Fruit fly (Drosophila melanogaster): ENCODE data around the gene Jhbp15.

Jhbp15 gene

dm6 chr3R:21073141-21073540 is 22.4 kb upstream of the Jhbp15 start, which contains the start of gene r-l (continued):
- TF ChIP-seq CG12299 (tag; optimal IDR thresholded peaks at IDR 0.05) (no peak), ham (GFP tag; IDR thresholded peaks at IDR 0.05) (no peak), CG6689 (GFP tag; IDR thresholded peaks at IDR 0.05) (no peak), CG12155 (GFP tag; optimal IDR thresholded peaks at IDR 0.05) (no peak), CG6854 (GFP tag; optimal IDR thresholded peaks at IDR 0.05) (no peak), ara (GFP tag; IDR thresholded peaks at IDR 0.05) (no peak), fru (optimal IDR thresholded peaks at IDR 0.05) (no peak), Fer1 (GFP tag; optimal IDR thresholded peaks at IDR 0.05) (peak; percentile 27), CG6683 (GFP tag; optimal IDR thresholded peaks at IDR 0.05) (no peak), Meics (GFP tag; optimal IDR thresholded peaks at IDR 0.05) (no peak), lmd (GFP tag; IDR thresholded peaks at IDR 0.05) (no peak), CG18764 (GFP tag; optimal IDR thresholded peaks at IDR 0.05) (no peak), Atf3 (GFP tag; optimal IDR thresholded peaks at IDR 0.05) (no peak), Aef1 (GFP tag; IDR thresholded peaks at IDR 0.05) (no peak), jumu (GFP tag; optimal IDR thresholded peaks at IDR 0.05) (no peak), CG4424 (GFP tag; optimal IDR thresholded peaks at IDR 0.05) (no peak), seq (GFP tag; IDR thresholded peaks at IDR 0.05) (no peak), CG17361 (GFP tag; IDR thresholded peaks at IDR 0.05) (no peak), CG14014 (GFP tag; IDR thresholded peaks at IDR 0.05) (no peak), D (optimal IDR thresholded peaks at IDR 0.05) (no peak), D (GFP tag; optimal IDR thresholded peaks at IDR 0.05) (no peak), stc (GFP tag; IDR thresholded peaks at IDR 0.05) (no peak), Deaf1 (tag; optimal IDR thresholded peaks at IDR 0.05) (no peak), gro (GFP tag; optimal IDR thresholded peaks at IDR 0.05) (peak; percentile 47), sd (tag; optimal IDR thresholded peaks at IDR 0.05) (peak; percentile 20), CG7271 (tag; optimal IDR thresholded peaks at IDR 0.05) (no peak), ro (GFP tag; IDR thresholded peaks at IDR 0.05) (no peak), sc (optimal IDR thresholded peaks at IDR 0.05) (no peak), sc (GFP tag; optimal IDR thresholded peaks at IDR 0.05) (no peak), hbn (GFP tag; IDR thresholded peaks at IDR 0.05; ENCODE audit: partially characterized antibody) (no peak; the same call in 1 of the 2 replicates), D19A (tag; optimal IDR thresholded peaks at IDR 0.05) (no peak), Awh (GFP tag; IDR thresholded peaks at IDR 0.05) (no peak), Dp (GFP tag; optimal IDR thresholded peaks at IDR 0.05) (peak; percentile 100), CG11560 (tag; IDR thresholded peaks at IDR 0.05) (no peak), dan (GFP tag; IDR thresholded peaks at IDR 0.05) (no peak), eve (GFP tag; optimal IDR thresholded peaks at IDR 0.05) (no peak), CG9876 (GFP tag; optimal IDR thresholded peaks at IDR 0.05) (no peak), pfk (GFP tag; optimal IDR thresholded peaks at IDR 0.05) (no peak), ato (GFP tag; IDR thresholded peaks at IDR 0.05; ENCODE audit: partially characterized antibody) (no peak), wor (GFP tag; IDR thresholded peaks at IDR 0.05) (no peak), Hmr (GFP tag; optimal IDR thresholded peaks at IDR 0.05) (peak; percentile 46), CTCF (GFP tag; optimal IDR thresholded peaks at IDR 0.05) (peak; percentile 58), odd (GFP tag; optimal IDR thresholded peaks at IDR 0.05) (no peak), Gug (GFP tag; IDR thresholded peaks at IDR 0.05) (no peak), CG16863 (GFP tag; optimal IDR thresholded peaks at IDR 0.05) (no peak), pb (GFP tag; optimal IDR thresholded peaks at IDR 0.05) (no peak), wek (GFP tag; optimal IDR thresholded peaks at IDR 0.05) (no peak), CG10654 (GFP tag; optimal IDR thresholded peaks at IDR 0.05) (no peak), pho (GFP tag; optimal IDR thresholded peaks at IDR 0.05) (no peak), Ptx1 (GFP tag; IDR thresholded peaks at IDR 0.05) (no peak), HLHmδ (GFP tag; optimal IDR thresholded peaks at IDR 0.05) (no peak), pros (GFP tag; optimal IDR thresholded peaks at IDR 0.05) (no peak), CG30020 (tag; optimal IDR thresholded peaks at IDR 0.05) (no peak), CG8359 (GFP tag; optimal IDR thresholded peaks at IDR 0.05; ENCODE audit: borderline replicate concordance) (no peak), Usf (GFP tag; optimal IDR thresholded peaks at IDR 0.05) (no peak)

Data from whole organism, embryonic.